Worm (Caenorhabditis elegans) whole organism, L4/young adult: ENCODE measurements around the gene btf-1.

Experiments
- W03F9.2 ChIP-seq: fragments of 150-350 bp; optimal IDR thresholded peaks from 2 replicates; lab custom pipeline; 2014; ENCODE audit warnings: missing biosample characterization, missing genetic modification characterization
- dao-5 ChIP-seq: sonication (generic microtip); optimal IDR thresholded peaks from 2 replicates; lab custom pipeline; 2016; ENCODE audit warnings: missing genotype, missing genetic modification characterization, moderate library complexity, missing compliant biosample characterization
- him-1 ChIP-seq: sonication (generic microtip); optimal IDR thresholded peaks from 2 replicates; lab custom pipeline; 2016; ENCODE audit warnings: missing genotype, missing genetic modification reagents, missing genetic modification characterization, missing compliant biosample characterization

ce11 chrII:13195163-13195562 is 4.8 kb upstream of the btf-1 start, which contains the start of gene lec-1:
- TF ChIP-seq dao-5 (tag; lab: Kevin White, UChicago) (no peak), him-1 (tag; lab: Kevin White, UChicago) (no peak), W03F9.2 (tag; lab: Kevin White, UChicago) (no peak)
